Worm (Caenorhabditis elegans) whole organism, L4 larva: ENCODE measurements around the gene ZK822.10.
A peak's percentile ranks its signal among the peaks of the same experiment; 100 is the strongest.

ENCODE experiments used
- R02D3.7 ChIP-seq: fragments of 150-350 bp; sonication (generic microtip); optimal IDR thresholded peaks from 3 replicates; lab custom pipeline; 2014; ENCODE audit warnings: missing biosample characterization, missing genetic modification characterization
- dpl-1 ChIP-seq: fragments of 150-350 bp; optimal IDR thresholded peaks from 2 replicates; lab custom pipeline; 2014; ENCODE audit warnings: missing biosample characterization, missing genetic modification reagents, missing genetic modification characterization
- mxl-3 ChIP-seq: fragments of 200-800 bp; sonication (Bioruptor generic); optimal IDR thresholded peaks from 2 replicates; lab custom pipeline; 2018; ENCODE audit warnings: mild to moderate bottlenecking, missing genetic modification characterization, missing compliant biosample characterization
- pha-4 ChIP-seq, 2 experiments: fragments of 150-350 bp in 1 of 2; fragments of 200-800 bp in 1 of 2; sonication (Bioruptor generic) in 1 of 2; IDR thresholded peaks in 1 of 2; optimal IDR thresholded peaks in 1 of 2; 2 replicates each; pipeline versions ENCODE4 v1.3.6 to Lab custom; 2014 to 2022; ENCODE audit warnings: missing genetic modification characterization in 2 of 2, missing genetic modification reagents in 2 of 2, missing biosample characterization in 1 of 2, missing compliant biosample characterization in 1 of 2
- unc-39 ChIP-seq: sonication (generic microtip); optimal IDR thresholded peaks from 2 replicates; lab custom pipeline; 2017; ENCODE audit warnings: missing biosample characterization, missing genetic modification characterization

ce11 chrIV:11956387-11956786 is 39.5 kb downstream of the ZK822.10 start:
- TF ChIP-seq pha-4 (GFP tag; IDR thresholded peaks at IDR 0.05; lab: Robert Waterston, UW) (peak; percentile 74), pha-4 (tag; optimal IDR thresholded peaks at IDR 0.05; lab: Kevin White, UChicago) (no peak), mxl-3 (GFP tag; lab: Kevin White, UChicago) (peak; percentile 99), dpl-1 (GFP tag; lab: Kevin White, UChicago) (peak; percentile 42), unc-39 (tag; lab: Kevin White, UChicago) (no peak), R02D3.7 (tag; lab: Kevin White, UChicago) (no peak)
